Worm (Caenorhabditis elegans) whole organism, L4/young adult: ENCODE data around the gene grl-2.

Experiments used
- W03F9.2 ChIP-seq: fragments of 150-350 bp; optimal IDR thresholded peaks from 2 replicates; lab custom pipeline; 2014; ENCODE audit warnings: missing biosample characterization, missing genetic modification characterization
- him-1 ChIP-seq: sonication (generic microtip); optimal IDR thresholded peaks from 2 replicates; lab custom pipeline; 2016; ENCODE audit warnings: missing genotype, missing genetic modification reagents, missing genetic modification characterization, missing compliant biosample characterization

DNA sequence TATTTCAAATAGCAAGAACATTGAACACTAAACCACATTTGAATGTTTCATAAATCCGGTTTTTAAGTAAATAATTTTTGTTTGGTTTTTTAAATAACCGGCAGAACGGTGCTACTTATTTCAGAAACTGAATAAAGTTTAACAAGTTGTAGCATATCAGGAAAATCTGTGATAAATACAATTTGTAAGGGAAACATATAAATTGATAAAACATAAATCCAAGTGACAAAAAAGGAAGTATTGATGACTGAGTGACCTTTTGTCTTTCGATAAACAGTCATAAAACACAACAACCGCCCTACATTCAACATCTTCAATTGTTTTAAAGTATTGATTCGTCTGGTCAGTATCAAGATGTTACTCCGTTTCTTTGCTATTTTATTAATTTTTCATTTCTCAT lies 50.4 kb downstream of the grl-2 start, which contains the start of gene far-5:
- TF ChIP-seq him-1 (no peak), W03F9.2 (tag; lab: Kevin White, UChicago) (no peak)
